Worm (Caenorhabditis elegans): Measurements from ENCODE around the gene W04G3.12.
A peak's percentile ranks its signal among the peaks of the same experiment; 100 is the strongest.

Gene W04G3.12

ce11 chrX:11104883-11105629, 28.5 kb upstream of the W04G3.12 start, which contains the start of gene W02H3.1:
Gene W02H3.1 (minus strand): TSS chrX:11105460.
- TF ChIP-seq dmd-9 (GFP tag; IDR thresholded peaks at IDR 0.05) = no peak
- 0 out of 2 replicates have a peak, but pooled peaks have one; percentile 47 for TF ChIP-seq ceh-20 (GFP tag; IDR thresholded peaks at IDR 0.05)
- TF ChIP-seq dmd-6 (GFP tag; IDR thresholded peaks at IDR 0.05) = peak; percentile 71; the same call in 1 of the 2 replicates
- TF ChIP-seq hlh-30 (tag; optimal IDR thresholded peaks at IDR 0.05; ENCODE audit: insufficient read depth) = peak; percentile 33
- no peak for TF ChIP-seq ztf-7 (tag; optimal IDR thresholded peaks at IDR 0.05)
- TF ChIP-seq ces-1 (GFP tag; optimal IDR thresholded peaks at IDR 0.05) = no peak
- TF ChIP-seq nhr-111 (GFP tag; optimal IDR thresholded peaks at IDR 0.05) = no peak
- TF ChIP-seq nhr-10 (tag; optimal IDR thresholded peaks at IDR 0.05) = no peak
- no peak for TF ChIP-seq skn-1 (tag; optimal IDR thresholded peaks at IDR 0.05)
- TF ChIP-seq mxl-3 (GFP tag; optimal IDR thresholded peaks at IDR 0.05) = no peak
- peak; percentile 89 for TF ChIP-seq php-3 (GFP tag; IDR thresholded peaks at IDR 0.05)
- peak; percentile 41 for TF ChIP-seq nhr-28 (tag; optimal IDR thresholded peaks at IDR 0.05)
- TF ChIP-seq tra-1 (GFP tag; IDR thresholded peaks at IDR 0.05) = peak; percentile 60; the same call in 1 of the 2 replicates
- TF ChIP-seq ceh-32 (tag; optimal IDR thresholded peaks at IDR 0.05; ENCODE audit: poor library complexity) = no peak
- peak; percentile 65 for TF ChIP-seq pqm-1 (tag; optimal IDR thresholded peaks at IDR 0.05)
- peak; percentile 75 for TF ChIP-seq aha-1 (tag)

ce11 chrX:11103173-11103572, 26.6 kb upstream of the W04G3.12 start:
- TF ChIP-seq spr-1 (tag; optimal IDR thresholded peaks at IDR 0.05) (no peak), mdl-1 (tag; optimal IDR thresholded peaks at IDR 0.05) (no peak), nhr-42 (GFP tag; IDR thresholded peaks at IDR 0.05) (no peak), tag-97 (GFP tag; IDR thresholded peaks at IDR 0.05) (peak; percentile 70; the same call in 1 of the 2 replicates), unc-130 (GFP tag; optimal IDR thresholded peaks at IDR 0.05) (no peak), dmd-6 (GFP tag; IDR thresholded peaks at IDR 0.05) (peak; percentile 24; the same call in 1 of the 2 replicates), ceh-28 (tag; optimal IDR thresholded peaks at IDR 0.05) (no peak), saeg-2 (GFP tag; IDR thresholded peaks at IDR 0.05) (no peak), nhr-10 (tag; optimal IDR thresholded peaks at IDR 0.05) (no peak), F26F4.8 (GFP tag; conservative IDR thresholded peaks at IDR 0.05) (no peak), pqm-1 (tag; optimal IDR thresholded peaks at IDR 0.05) (peak; percentile 4), fos-1 (tag; optimal IDR thresholded peaks at IDR 0.05) (no peak), hif-1 (tag; optimal IDR thresholded peaks at IDR 0.05) (no peak), dmd-8 (GFP tag; IDR thresholded peaks at IDR 0.05) (no peak), cey-2 (tag; optimal IDR thresholded peaks at IDR 0.05; ENCODE audit: borderline replicate concordance, insufficient read depth) (no peak)

DNA sequence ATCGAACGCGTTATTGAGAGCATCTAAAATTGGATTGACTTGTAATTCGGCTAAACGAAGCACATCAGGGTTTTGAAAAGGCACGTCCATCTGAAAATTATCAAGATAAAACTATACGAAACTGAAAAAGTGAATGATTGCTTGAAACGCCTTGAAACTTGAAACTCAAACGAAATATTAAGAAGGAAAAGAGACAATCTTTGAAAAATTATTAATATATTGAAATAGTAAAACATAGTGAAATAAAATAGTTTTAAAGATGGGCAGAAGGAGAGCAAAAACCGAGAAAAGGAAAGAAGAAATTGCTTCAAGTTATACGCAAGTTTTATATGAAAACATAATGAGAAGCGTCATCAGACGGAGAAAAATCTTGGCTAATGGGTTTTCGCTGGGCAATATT, 21.5 kb upstream of the W04G3.12 start, which contains the start of gene W02H3.3:
TSS of gene W02H3.3 (minus strand) at position 101 of the 400 bp plus-strand sequence.
- TF ChIP-seq zfp-3 (GFP tag; conservative IDR thresholded peaks at IDR 0.05) (no peak), ama-1 (optimal IDR thresholded peaks at IDR 0.05) (no peak), nhr-237 (tag; optimal IDR thresholded peaks at IDR 0.05) (no peak), Y105C5A.15 (GFP tag; IDR thresholded peaks at IDR 0.05) (no peak), F44E2.7 (GFP tag; IDR thresholded peaks at IDR 0.05) (no peak), nhr-77 (tag; optimal IDR thresholded peaks at IDR 0.05) (no peak), Y5F2A.4 (GFP tag; optimal IDR thresholded peaks at IDR 0.05) (no peak), ztf-7 (tag; optimal IDR thresholded peaks at IDR 0.05) (no peak), nhr-42 (GFP tag; IDR thresholded peaks at IDR 0.05) (no peak), Y75B8A.6 (GFP tag; IDR thresholded peaks at IDR 0.05) (no peak), mes-2 (tag; optimal IDR thresholded peaks at IDR 0.05; ENCODE audit: poor library complexity, severe bottlenecking) (no peak), nhr-25 (tag; optimal IDR thresholded peaks at IDR 0.05; ENCODE audit: borderline replicate concordance, insufficient read depth) (no peak)
